Worm (Caenorhabditis elegans): ENCODE measurements around the gene arcp-1.

- TF ChIP-seq W03F9.2 (tag; optimal IDR thresholded peaks at IDR 0.05) (no peak), him-1 (tag; optimal IDR thresholded peaks at IDR 0.05) (no peak)
Observed at ce11 chrIII:3730475-3730874, 28.7 kb downstream of the arcp-1 start, which contains the start of gene F34D10.8.
